Worm (Caenorhabditis elegans): ENCODE results near the gene metr-1.
"Not testable (repeated sequence)": the region's sequence is repeated elsewhere in the genome, so short reads cannot be mapped to it uniquely, and the experiment has no call there.

The metr-1 gene

DNA sequence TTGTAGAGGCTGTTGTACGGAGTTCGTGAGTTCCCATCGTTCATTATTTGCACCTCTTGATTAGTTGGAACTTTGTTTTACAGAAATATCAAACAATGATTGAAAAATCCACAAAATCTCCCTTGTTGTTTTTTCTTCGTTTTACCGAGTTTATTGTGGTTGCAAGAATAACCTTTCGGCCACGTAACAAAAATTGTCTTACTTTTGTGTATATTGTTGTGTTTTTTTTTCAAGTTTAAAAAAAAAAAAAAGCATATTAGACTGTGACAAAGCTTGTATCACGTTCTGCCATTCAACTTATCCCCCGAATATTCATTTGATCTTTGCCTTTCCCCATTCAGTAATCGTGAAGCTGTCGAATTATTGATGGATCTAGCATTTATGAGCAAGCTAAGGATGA, 9.2 kb upstream of the metr-1 start, which contains the start of gene F44F4.10:
TSS of gene F44F4.10 (minus strand) at position 101 of the 400 bp plus-strand sequence.
- TF ChIP-seq flt-1 (GFP tag; IDR thresholded peaks at IDR 0.05), result no peak
- no peak for TF ChIP-seq sea-1 (GFP tag; conservative IDR thresholded peaks at IDR 0.05)
- TF ChIP-seq hmg-4 (GFP tag; optimal IDR thresholded peaks at IDR 0.05), result no peak
- TF ChIP-seq ets-7 (tag; optimal IDR thresholded peaks at IDR 0.05), result no peak
- no peak for TF ChIP-seq ama-1 (optimal IDR thresholded peaks at IDR 0.05)
- TF ChIP-seq hmbx-1 (tag; optimal IDR thresholded peaks at IDR 0.05), result no peak
- TF ChIP-seq pes-1 (GFP tag; IDR thresholded peaks at IDR 0.05), result no peak
- no peak for TF ChIP-seq scrt-1 (GFP tag; IDR thresholded peaks at IDR 0.05)
- no peak for TF ChIP-seq tbx-11 (GFP tag; IDR thresholded peaks at IDR 0.05)
- no peak for TF ChIP-seq aly-1 (tag; optimal IDR thresholded peaks at IDR 0.05)
- no peak for TF ChIP-seq tra-4 (tag; optimal IDR thresholded peaks at IDR 0.05)
- TF ChIP-seq B0310.2 (tag; optimal IDR thresholded peaks at IDR 0.05), result no peak
- no peak for TF ChIP-seq F13C5.2 (tag; optimal IDR thresholded peaks at IDR 0.05)
- no peak for TF ChIP-seq tbx-37 (GFP tag; conservative IDR thresholded peaks at IDR 0.05)

DNA sequence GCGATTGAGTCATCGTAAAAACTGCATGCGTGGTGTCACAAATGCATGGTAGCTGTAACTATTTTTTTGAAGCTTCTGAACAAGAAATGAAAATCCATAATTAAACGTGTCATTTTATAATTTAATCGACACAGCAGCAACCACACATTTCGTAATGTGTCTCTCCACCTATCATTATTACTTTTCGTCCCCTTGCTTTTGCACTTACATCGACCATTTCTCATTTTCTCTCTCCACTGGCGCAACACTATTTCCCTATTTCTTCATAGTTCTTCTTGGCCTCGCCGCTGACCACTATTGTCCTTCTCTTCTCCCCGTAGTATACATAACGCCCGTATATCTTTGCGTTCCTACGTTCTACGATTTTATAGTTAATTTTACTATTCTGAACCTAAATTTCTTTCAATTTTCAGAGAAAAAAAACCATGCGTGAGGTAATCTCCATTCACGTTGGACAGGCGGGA, 8.0 kb upstream of the metr-1 start, which contains the start of gene tba-4:
TSS of gene tba-4 (plus strand) at position 414 of the 464 bp plus-strand sequence.
- no peak for TF ChIP-seq tra-4 (tag; optimal IDR thresholded peaks at IDR 0.05)
- TF ChIP-seq ceh-36 (tag; optimal IDR thresholded peaks at IDR 0.05), result no peak
- no peak for TF ChIP-seq sea-1 (GFP tag; conservative IDR thresholded peaks at IDR 0.05)
- no peak for TF ChIP-seq B0310.2 (tag; optimal IDR thresholded peaks at IDR 0.05)
- no peak for TF ChIP-seq tbx-37 (GFP tag; conservative IDR thresholded peaks at IDR 0.05)
- no peak for TF ChIP-seq ets-7 (tag; optimal IDR thresholded peaks at IDR 0.05)
- no peak for TF ChIP-seq ceh-13 (GFP tag; optimal IDR thresholded peaks at IDR 0.05)
- TF ChIP-seq aly-1 (tag; optimal IDR thresholded peaks at IDR 0.05), result no peak
- TF ChIP-seq hmbx-1 (tag; optimal IDR thresholded peaks at IDR 0.05), result no peak
- no peak for TF ChIP-seq ama-1 (optimal IDR thresholded peaks at IDR 0.05)
- TF ChIP-seq scrt-1 (GFP tag; IDR thresholded peaks at IDR 0.05), result no peak
- TF ChIP-seq pes-1 (GFP tag; IDR thresholded peaks at IDR 0.05), result no peak
- TF ChIP-seq hnd-1 (tag; optimal IDR thresholded peaks at IDR 0.05), result no peak
- TF ChIP-seq hmg-4 (GFP tag; optimal IDR thresholded peaks at IDR 0.05), result no peak
- TF ChIP-seq flt-1 (GFP tag; IDR thresholded peaks at IDR 0.05), result no peak
- no peak for TF ChIP-seq tbx-11 (GFP tag; IDR thresholded peaks at IDR 0.05)
- no peak for TF ChIP-seq F13C5.2 (tag; optimal IDR thresholded peaks at IDR 0.05)

DNA sequence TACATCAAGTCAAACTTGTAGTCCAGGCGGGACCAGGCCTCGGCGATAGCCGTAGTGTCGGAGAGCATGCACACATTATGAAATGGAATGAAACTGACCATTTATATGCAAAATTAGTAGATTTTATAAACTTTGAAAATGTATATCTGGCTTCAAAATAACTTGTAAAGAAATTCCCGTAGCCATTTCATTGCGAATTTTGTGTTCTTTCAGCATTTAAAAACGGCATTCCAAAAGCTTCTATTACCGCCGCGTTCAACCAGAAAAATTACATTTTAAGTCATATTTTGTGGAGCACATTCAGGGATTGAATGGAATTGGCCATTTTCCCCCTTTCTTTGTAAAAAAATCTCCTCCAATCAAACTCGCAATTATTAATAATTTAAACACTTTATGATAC, 3.5 kb upstream of the metr-1 start, which contains the start of gene Y19D2B.1:
TSS of gene Y19D2B.1 (minus strand) at position 101 of the 400 bp plus-strand sequence.
- not testable (repeated sequence) for TF ChIP-seq scrt-1 (GFP tag; IDR thresholded peaks at IDR 0.05); hnd-1 (tag; optimal IDR thresholded peaks at IDR 0.05); tbx-11 (GFP tag; IDR thresholded peaks at IDR 0.05)

DNA sequence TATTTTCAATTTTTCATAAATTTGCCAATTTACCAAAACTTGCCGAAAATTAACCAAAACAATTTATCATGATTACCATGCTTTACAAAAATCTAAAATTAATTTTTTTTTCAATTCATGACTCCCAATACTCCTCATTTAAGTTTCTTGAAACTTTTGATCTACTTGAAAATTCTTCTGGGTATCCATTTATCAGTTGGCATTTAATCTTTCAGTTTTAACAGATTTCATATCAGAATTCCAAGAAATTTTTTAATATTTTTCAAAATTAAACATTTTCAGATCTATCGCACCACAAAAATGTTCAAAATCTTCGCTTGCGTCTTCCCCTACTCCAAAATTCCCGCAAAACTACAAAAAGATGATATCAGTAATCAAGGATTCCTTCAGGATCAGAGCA, 2.4 kb upstream of the metr-1 start, which contains the start of gene Y19D2B.2:
TSS of gene Y19D2B.2 (plus strand) at position 301 of the 400 bp plus-strand sequence.
- no peak for TF ChIP-seq hmg-4 (GFP tag; optimal IDR thresholded peaks at IDR 0.05)
- TF ChIP-seq B0310.2 (tag; optimal IDR thresholded peaks at IDR 0.05), result no peak
- TF ChIP-seq ceh-13 (GFP tag; optimal IDR thresholded peaks at IDR 0.05), result no peak
- no peak for TF ChIP-seq hnd-1 (tag; optimal IDR thresholded peaks at IDR 0.05)
- TF ChIP-seq tra-4 (tag; optimal IDR thresholded peaks at IDR 0.05), result no peak
- no peak for TF ChIP-seq pes-1 (GFP tag; IDR thresholded peaks at IDR 0.05)
- TF ChIP-seq tbx-11 (GFP tag; IDR thresholded peaks at IDR 0.05), result no peak
- TF ChIP-seq hmbx-1 (tag; optimal IDR thresholded peaks at IDR 0.05), result no peak
- no peak for TF ChIP-seq aly-1 (tag; optimal IDR thresholded peaks at IDR 0.05)
- no peak for TF ChIP-seq ceh-36 (tag; optimal IDR thresholded peaks at IDR 0.05)
- no peak for TF ChIP-seq ets-7 (tag; optimal IDR thresholded peaks at IDR 0.05)
- TF ChIP-seq flt-1 (GFP tag; IDR thresholded peaks at IDR 0.05), result no peak
- TF ChIP-seq scrt-1 (GFP tag; IDR thresholded peaks at IDR 0.05), result no peak
- TF ChIP-seq sea-1 (GFP tag; conservative IDR thresholded peaks at IDR 0.05), result no peak
- TF ChIP-seq ama-1 (optimal IDR thresholded peaks at IDR 0.05), result no peak
- TF ChIP-seq F13C5.2 (tag; optimal IDR thresholded peaks at IDR 0.05), result no peak
- no peak for TF ChIP-seq tbx-37 (GFP tag; conservative IDR thresholded peaks at IDR 0.05)

DNA sequence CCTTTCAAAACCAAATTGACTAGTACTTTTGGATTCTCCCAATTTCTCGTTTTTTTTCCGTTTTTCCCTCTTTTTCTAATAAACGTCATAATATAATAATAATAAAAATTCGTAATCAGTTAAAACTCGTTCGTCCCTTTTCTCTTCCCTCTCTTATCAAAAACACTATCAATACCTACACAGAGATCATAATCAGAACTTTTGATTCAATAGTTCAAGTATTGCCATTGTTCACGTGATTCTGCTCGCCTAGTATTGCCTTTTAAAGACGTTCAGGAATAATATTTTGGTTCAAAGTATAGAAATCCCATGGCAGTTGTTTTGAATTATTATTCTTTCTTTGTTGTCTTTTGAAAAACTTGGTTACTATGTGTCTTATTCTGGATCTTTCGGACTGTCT, 1.7 kb upstream of the metr-1 start:
- TF ChIP-seq hmg-4 (GFP tag; optimal IDR thresholded peaks at IDR 0.05) (no peak), ama-1 (optimal IDR thresholded peaks at IDR 0.05) (no peak), ets-7 (tag; optimal IDR thresholded peaks at IDR 0.05) (no peak), scrt-1 (GFP tag; IDR thresholded peaks at IDR 0.05) (no peak)

DNA sequence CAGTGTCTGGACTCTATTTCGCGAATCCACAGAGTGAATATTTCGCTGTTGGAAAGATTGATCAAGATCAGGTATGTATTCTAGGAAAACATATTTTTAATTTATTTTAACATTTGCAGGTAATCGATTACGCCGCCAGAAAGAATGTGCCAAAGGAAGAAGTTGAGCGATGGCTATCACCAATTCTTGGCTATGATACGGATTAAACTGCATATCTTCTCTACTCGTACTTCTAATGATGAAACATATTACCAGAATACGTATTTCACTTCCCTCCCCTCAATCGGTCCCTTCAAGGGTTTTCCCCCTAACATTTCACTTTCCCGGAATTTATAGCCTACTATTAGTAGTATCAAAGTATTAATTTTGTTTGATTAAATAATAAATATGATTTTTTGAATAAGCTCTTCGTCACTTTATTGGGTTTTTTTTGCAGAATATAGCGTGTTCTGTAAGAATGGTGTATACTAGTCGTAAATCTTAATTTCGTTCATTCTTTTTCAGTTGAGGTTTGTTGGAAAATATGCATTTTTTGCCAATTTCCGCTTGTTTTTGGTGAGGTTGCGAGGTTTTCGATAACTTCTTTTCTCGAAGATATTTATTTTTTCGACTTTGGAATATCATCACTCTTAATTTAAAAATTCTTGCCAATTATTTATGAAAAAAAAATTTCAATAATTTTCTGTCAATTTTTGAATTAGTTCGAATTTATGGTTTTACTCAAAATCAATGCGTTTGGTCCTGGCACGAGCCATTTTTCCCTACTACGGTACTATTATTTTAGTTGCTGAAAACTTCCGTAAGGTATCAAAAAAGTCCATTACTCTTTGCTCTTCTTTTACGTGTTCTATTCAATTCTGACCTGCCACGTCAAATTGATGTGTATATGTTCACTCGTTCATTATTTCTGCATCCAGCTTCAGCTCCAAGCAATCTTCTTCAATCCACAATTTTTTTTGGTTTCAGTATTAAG, 4.6 kb downstream of the metr-1 start:
- TF ChIP-seq ceh-36 (tag; optimal IDR thresholded peaks at IDR 0.05) (no peak), hnd-1 (tag; optimal IDR thresholded peaks at IDR 0.05) (no peak), B0310.2 (tag; optimal IDR thresholded peaks at IDR 0.05) (no peak), sea-1 (GFP tag; conservative IDR thresholded peaks at IDR 0.05) (no peak), flt-1 (GFP tag; IDR thresholded peaks at IDR 0.05) (no peak), pes-1 (GFP tag; IDR thresholded peaks at IDR 0.05) (no peak), ama-1 (optimal IDR thresholded peaks at IDR 0.05) (no peak), tra-4 (tag; optimal IDR thresholded peaks at IDR 0.05) (no peak), scrt-1 (GFP tag; IDR thresholded peaks at IDR 0.05) (no peak), F13C5.2 (tag; optimal IDR thresholded peaks at IDR 0.05) (no peak), ets-7 (tag; optimal IDR thresholded peaks at IDR 0.05) (no peak)

DNA sequence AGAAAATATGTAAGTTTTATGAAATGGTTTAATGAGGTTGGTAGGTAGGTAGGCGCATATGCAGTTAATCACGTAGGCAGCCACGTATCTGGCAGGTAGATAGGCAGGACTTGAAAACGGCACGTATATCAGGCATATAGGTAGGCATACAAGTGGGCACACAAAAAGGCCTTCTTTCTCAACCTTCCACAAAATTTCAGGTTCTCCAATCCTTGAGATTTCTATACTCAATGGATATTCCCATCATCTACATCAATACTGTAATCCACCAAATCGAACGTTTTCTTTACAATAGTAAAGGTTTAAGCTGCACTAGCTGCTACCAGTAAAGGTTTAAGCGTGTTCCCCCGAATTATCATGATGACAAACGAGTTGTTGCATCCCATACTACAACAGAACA, 5.9 kb downstream of the metr-1 start:
- TF ChIP-seq tbx-11 (GFP tag; IDR thresholded peaks at IDR 0.05) (no peak), ceh-13 (GFP tag; optimal IDR thresholded peaks at IDR 0.05) (no peak), ama-1 (optimal IDR thresholded peaks at IDR 0.05) (no peak), ets-7 (tag; optimal IDR thresholded peaks at IDR 0.05) (no peak), scrt-1 (GFP tag; IDR thresholded peaks at IDR 0.05) (no peak), B0310.2 (tag; optimal IDR thresholded peaks at IDR 0.05) (no peak), pes-1 (GFP tag; IDR thresholded peaks at IDR 0.05) (no peak), hnd-1 (tag; optimal IDR thresholded peaks at IDR 0.05) (no peak), hmg-4 (GFP tag; optimal IDR thresholded peaks at IDR 0.05) (no peak), tra-4 (tag; optimal IDR thresholded peaks at IDR 0.05) (no peak), sea-1 (GFP tag; conservative IDR thresholded peaks at IDR 0.05) (no peak), tbx-37 (GFP tag; conservative IDR thresholded peaks at IDR 0.05) (no peak), flt-1 (GFP tag; IDR thresholded peaks at IDR 0.05) (no peak), ceh-36 (tag; optimal IDR thresholded peaks at IDR 0.05) (no peak), F13C5.2 (tag; optimal IDR thresholded peaks at IDR 0.05) (no peak), hmbx-1 (tag; optimal IDR thresholded peaks at IDR 0.05) (no peak), aly-1 (tag; optimal IDR thresholded peaks at IDR 0.05) (no peak)
